Worm (Caenorhabditis elegans) whole organism, L2 larva: ENCODE measurements around the gene H12D21.10.
A peak's percentile ranks its signal among the peaks of the same experiment; 100 is the strongest.

Source experiments
- C34F6.9 ChIP-seq: fragments of 150-350 bp; optimal IDR thresholded peaks from 2 replicates; lab custom pipeline; 2014; ENCODE audit warnings: missing biosample characterization, missing genetic modification characterization
- F13H6.1 ChIP-seq: sonication (generic microtip); optimal IDR thresholded peaks from 2 replicates; lab custom pipeline; 2016; ENCODE audit warnings: missing genetic modification characterization, missing compliant biosample characterization
- R02D3.7 ChIP-seq: fragments of 150-350 bp; optimal IDR thresholded peaks from 2 replicates; lab custom pipeline; 2014; ENCODE audit warnings: missing biosample characterization, missing genetic modification characterization
- ZK546.5 ChIP-seq: sonication (generic microtip); optimal IDR thresholded peaks from 2 replicates; lab custom pipeline; 2017; ENCODE audit warnings: missing biosample characterization, missing genetic modification characterization
- alr-1 ChIP-seq: fragments of 150-350 bp; optimal IDR thresholded peaks from 2 replicates; lab custom pipeline; 2014; ENCODE audit warnings: missing biosample characterization, missing genetic modification characterization
- aly-2 ChIP-seq: fragments of 150-350 bp; optimal IDR thresholded peaks from 2 replicates; lab custom pipeline; 2014; ENCODE audit warnings: missing biosample characterization, missing genetic modification characterization
- ama-1 ChIP-seq: fragments of 150-350 bp; optimal IDR thresholded peaks from 2 replicates; lab custom pipeline; 2018; ENCODE audit warnings: inconsistent platforms
- blmp-1 ChIP-seq: sonication (generic microtip); optimal IDR thresholded peaks from 2 replicates; lab custom pipeline; 2017; ENCODE audit warnings: missing genetic modification characterization, mild to moderate bottlenecking, missing compliant biosample characterization, antibody characterized with exemption, moderate library complexity; ENCODE audit not compliant: insufficient read depth
- ceh-16 ChIP-seq: fragments of 150-350 bp; optimal IDR thresholded peaks from 2 replicates; lab custom pipeline; 2014; ENCODE audit warnings: missing biosample characterization, missing genetic modification characterization
- crh-2 ChIP-seq: sonication (generic microtip); optimal IDR thresholded peaks from 2 replicates; lab custom pipeline; 2017; ENCODE audit warnings: missing biosample characterization, missing genetic modification characterization
- dmd-4 ChIP-seq: sonication (generic microtip); optimal IDR thresholded peaks from 2 replicates; lab custom pipeline; 2017; ENCODE audit warnings: missing biosample characterization, missing genetic modification characterization
- egl-27 ChIP-seq: sonication (generic microtip); optimal IDR thresholded peaks from 3 replicates; lab custom pipeline; 2017; ENCODE audit warnings: missing biosample characterization, missing genetic modification reagents, missing genetic modification characterization
- elt-1 ChIP-seq: fragments of 150-350 bp; optimal IDR thresholded peaks from 2 replicates; lab custom pipeline; 2014; ENCODE audit warnings: missing biosample characterization, missing genetic modification characterization
- gmeb-1 ChIP-seq: fragments of 150-350 bp; optimal IDR thresholded peaks from 2 replicates; lab custom pipeline; 2014; ENCODE audit warnings: missing biosample characterization, missing genetic modification characterization
- lin-11 ChIP-seq: fragments of 150-350 bp; sonication (generic microtip); optimal IDR thresholded peaks from 2 replicates; lab custom pipeline; 2014; ENCODE audit warnings: missing biosample characterization, missing genetic modification characterization, inconsistent platforms, mixed read lengths
- lin-13 ChIP-seq: fragments of 150-350 bp; optimal IDR thresholded peaks from 2 replicates; lab custom pipeline; 2014; ENCODE audit warnings: missing biosample characterization, missing genetic modification reagents, missing genetic modification characterization
- lsy-2 ChIP-seq, 2 experiments: fragments of 150-350 bp in 1 of 2; sonication (generic microtip) in 1 of 2; optimal IDR thresholded peaks; 2 replicates each; lab custom pipeline; 2014 to 2017; ENCODE audit warnings: missing biosample characterization in 2 of 2, missing genetic modification characterization in 2 of 2
- mbf-1 ChIP-seq: sonication (generic microtip); optimal IDR thresholded peaks from 2 replicates; lab custom pipeline; 2017; ENCODE audit warnings: missing biosample characterization, missing genetic modification characterization
- mdl-1 ChIP-seq, 2 experiments: fragments of 150-350 bp in 1 of 2; sonication (generic microtip) in 1 of 2; optimal IDR thresholded peaks; 2 replicates each; lab custom pipeline; 2017; ENCODE audit warnings: missing biosample characterization in 2 of 2, missing genetic modification characterization in 2 of 2
- nhr-10 ChIP-seq: sonication (generic microtip); optimal IDR thresholded peaks from 2 replicates; lab custom pipeline; 2017; ENCODE audit warnings: missing biosample characterization, missing genetic modification characterization
- nhr-11 ChIP-seq: fragments of 150-350 bp; optimal IDR thresholded peaks from 2 replicates; lab custom pipeline; 2014; ENCODE audit warnings: missing biosample characterization, missing genetic modification characterization
- nhr-12 ChIP-seq: fragments of 150-350 bp; optimal IDR thresholded peaks from 2 replicates; lab custom pipeline; 2014; ENCODE audit warnings: missing biosample characterization, missing genetic modification characterization
- nhr-129 ChIP-seq: fragments of 150-350 bp; optimal IDR thresholded peaks from 2 replicates; lab custom pipeline; 2014; ENCODE audit warnings: missing biosample characterization, missing genetic modification characterization
- nhr-21 ChIP-seq: fragments of 150-350 bp; optimal IDR thresholded peaks from 2 replicates; lab custom pipeline; 2014; ENCODE audit warnings: missing biosample characterization, missing genetic modification characterization
- nhr-23 ChIP-seq: fragments of 150-350 bp; optimal IDR thresholded peaks from 2 replicates; lab custom pipeline; 2014; ENCODE audit warnings: missing biosample characterization, missing genetic modification reagents, missing genetic modification characterization
- nhr-237 ChIP-seq: fragments of 150-350 bp; optimal IDR thresholded peaks from 2 replicates; lab custom pipeline; 2014; ENCODE audit warnings: missing biosample characterization, missing genetic modification characterization
- nhr-25 ChIP-seq: fragments of 150-350 bp; sonication (generic microtip); optimal IDR thresholded peaks from 3 replicates; lab custom pipeline; 2014; ENCODE audit warnings: missing biosample characterization, missing genetic modification characterization
- nhr-6 ChIP-seq: fragments of 150-350 bp; optimal IDR thresholded peaks from 2 replicates; lab custom pipeline; 2014; ENCODE audit warnings: missing biosample characterization, missing genetic modification characterization
- snpc-4 ChIP-seq: fragments of 150-350 bp; optimal IDR thresholded peaks from 2 replicates; lab custom pipeline; 2014; ENCODE audit warnings: missing biosample characterization, missing genetic modification characterization
- unc-39 ChIP-seq: fragments of 150-350 bp; optimal IDR thresholded peaks from 2 replicates; lab custom pipeline; 2014; ENCODE audit warnings: missing biosample characterization, missing genetic modification characterization
- unc-62 ChIP-seq: fragments of 150-350 bp; optimal IDR thresholded peaks from 2 replicates; lab custom pipeline; 2014; ENCODE audit warnings: missing biosample characterization, missing genetic modification reagents, missing genetic modification characterization
- ztf-1 ChIP-seq: fragments of 200-800 bp; sonication (Bioruptor generic); conservative IDR thresholded peaks from 2 replicates; pipeline ENCODE4 v1.3.6; 2022; ENCODE audit warnings: missing genetic modification characterization, missing compliant biosample characterization
- ztf-11 ChIP-seq: sonication (generic microtip); optimal IDR thresholded peaks from 2 replicates; lab custom pipeline; 2017; ENCODE audit warnings: missing biosample characterization, missing genetic modification characterization

The H12D21.10 gene

ce11 chrV:14943774-14944173, 44.2 kb downstream of the H12D21.10 start:
- TF ChIP-seq mdl-1 (tag; optimal IDR thresholded peaks at IDR 0.05; lab: Kevin White, UChicago) (no peak), lsy-2 (tag; optimal IDR thresholded peaks at IDR 0.05; lab: Kevin White, UChicago) (no peak), unc-62 (GFP tag; lab: Kevin White, UChicago) (no peak), ZK546.5 (no peak), egl-27 (no peak)

DNA sequence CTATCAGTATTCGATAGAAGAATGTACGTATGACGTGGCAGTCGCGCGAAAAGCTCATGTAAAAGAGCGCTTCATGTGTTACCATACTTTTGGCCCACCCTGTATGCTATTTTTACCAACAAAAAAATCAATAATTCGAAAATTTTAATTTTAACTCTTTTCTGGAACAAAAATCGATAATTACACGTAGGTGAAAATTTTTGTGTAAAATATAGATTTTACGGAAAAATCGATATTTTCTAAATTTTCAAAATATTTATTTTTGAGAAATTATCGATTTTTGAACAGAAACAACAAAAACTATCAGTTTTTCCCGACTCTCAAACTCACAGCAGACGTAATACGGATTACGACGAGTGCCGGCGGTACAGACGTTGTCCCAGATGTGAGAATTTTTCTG, 45.5 kb downstream of the H12D21.10 start:
- TF ChIP-seq lin-13 (no peak), dmd-4 (no peak), ztf-1 (GFP tag; lab: Robert Waterston, UW) (no peak)

DNA sequence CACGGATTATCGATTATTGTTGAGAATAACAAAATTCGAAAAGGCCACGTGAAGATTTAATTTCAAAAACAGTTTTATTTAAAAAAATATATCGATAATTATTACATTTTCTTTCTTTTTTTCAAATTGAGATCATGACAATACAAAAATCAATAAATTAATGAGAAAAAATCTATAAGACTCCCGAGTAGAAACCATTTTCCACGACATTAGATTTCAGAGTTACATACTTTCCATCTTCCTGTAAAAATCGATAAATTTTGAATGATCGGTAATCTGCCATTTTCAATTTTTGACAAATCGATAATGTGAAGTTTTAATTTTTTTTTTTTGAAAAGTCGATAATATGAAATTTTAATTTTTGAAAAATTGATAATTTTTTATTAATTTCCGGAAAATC, 46.1 kb downstream of the H12D21.10 start, which contains the start of gene C30G7.3:
C30G7.3 (minus strand) TSS at position 8 of the 400 bp plus-strand sequence.
- TF ChIP-seq nhr-12 (tag; lab: Kevin White, UChicago) (no peak), ztf-1 (GFP tag; lab: Robert Waterston, UW) (no peak), blmp-1 (tag; lab: Kevin White, UChicago) (no peak), nhr-237 (tag; lab: Kevin White, UChicago) (no peak), mbf-1 (no peak), nhr-6 (tag; lab: Kevin White, UChicago) (no peak), nhr-25 (tag; lab: Kevin White, UChicago) (no peak), R02D3.7 (tag; lab: Kevin White, UChicago) (no peak), elt-1 (tag; lab: Kevin White, UChicago) (no peak), mdl-1 (tag; optimal IDR thresholded peaks at IDR 0.05; lab: Kevin White, UChicago) (no peak), aly-2 (tag; lab: Kevin White, UChicago) (no peak), nhr-21 (no peak), ztf-11 (tag; lab: Kevin White, UChicago) (no peak)

ce11 chrV:14947022-14947421, 47.4 kb downstream of the H12D21.10 start, which contains the start of gene C30G7.4:
Gene C30G7.4, minus strand, starts transcription at chrV:14947122.
- no peak for TF ChIP-seq gmeb-1 (tag; lab: Kevin White, UChicago)
- no peak for TF ChIP-seq unc-39
- no peak for TF ChIP-seq nhr-10 (tag; lab: Kevin White, UChicago)
- TF ChIP-seq ceh-16 = no peak
- no peak for TF ChIP-seq nhr-11
- TF ChIP-seq nhr-23 (tag; lab: Kevin White, UChicago) = no peak
- TF ChIP-seq ama-1 (lab: Kevin White, UChicago) = no peak
- no peak for TF ChIP-seq mdl-1 (tag; optimal IDR thresholded peaks at IDR 0.05; lab: Kevin White, UChicago)
- no peak for TF ChIP-seq F13H6.1 (tag; lab: Kevin White, UChicago)
- TF ChIP-seq blmp-1 (tag; lab: Kevin White, UChicago) = no peak

ce11 chrV:14948566-14948965, 49.0 kb downstream of the H12D21.10 start:
- TF ChIP-seq lin-11 = peak; percentile 43
- no peak for TF ChIP-seq mbf-1
- peak; percentile 17 for TF ChIP-seq ama-1 (lab: Kevin White, UChicago)
- no peak for TF ChIP-seq mdl-1 (tag; optimal IDR thresholded peaks at IDR 0.05; lab: Kevin White, UChicago)
- peak; percentile 83 for TF ChIP-seq nhr-129 (tag; lab: Kevin White, UChicago)
- peak; percentile 49 for TF ChIP-seq C34F6.9 (tag; lab: Kevin White, UChicago)
- TF ChIP-seq, all 48 proteins: peak for 4

ce11 chrV:14949477-14949876, 49.9 kb downstream of the H12D21.10 start, which contains the start of gene hil-1:
Gene hil-1, plus strand, starts transcription at chrV:14949777.
- TF ChIP-seq ZK546.5 (no peak), crh-2 (tag; lab: Kevin White, UChicago) (no peak), alr-1 (no peak), ceh-16 (no peak), snpc-4 (tag; lab: Kevin White, UChicago) (no peak), nhr-11 (no peak), nhr-6 (tag; lab: Kevin White, UChicago) (no peak), R02D3.7 (tag; lab: Kevin White, UChicago) (no peak), nhr-21 (no peak)
